Worm (Caenorhabditis elegans): Measurements from ENCODE around the gene cup-15.

cup-15 gene

DNA sequence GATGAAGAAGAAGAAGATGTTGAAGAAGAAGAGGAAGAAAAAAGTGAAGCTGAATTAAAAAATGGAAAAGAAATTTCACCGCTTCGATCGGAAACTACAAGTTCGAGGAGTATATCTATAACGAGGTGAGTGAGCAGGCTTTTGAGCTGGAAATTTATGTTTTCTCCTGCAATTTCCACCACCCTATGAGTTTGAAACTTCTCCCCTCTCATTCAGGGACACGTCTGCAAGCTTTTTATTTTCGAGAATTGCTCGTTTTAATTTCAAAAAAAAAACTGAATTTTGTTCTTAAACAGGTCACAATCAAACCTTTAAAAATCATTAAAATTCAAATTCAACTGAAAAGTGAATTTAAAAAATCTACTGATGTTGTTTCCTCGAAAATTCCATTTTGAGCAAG lies 9.4 kb downstream of the cup-15 start:
- TF ChIP-seq eyg-1 (tag; optimal IDR thresholded peaks at IDR 0.05) (no peak), K09A11.1 (tag; optimal IDR thresholded peaks at IDR 0.05; ENCODE audit: insufficient read depth) (no peak), ceh-6 (GFP tag; optimal IDR thresholded peaks at IDR 0.05) (no peak), fkh-6 (tag; optimal IDR thresholded peaks at IDR 0.05) (no peak)

- no peak for TF ChIP-seq ceh-48 (tag; optimal IDR thresholded peaks at IDR 0.05)
- TF ChIP-seq gmeb-2 (tag; optimal IDR thresholded peaks at IDR 0.05), result no peak
- TF ChIP-seq mec-3 (tag; optimal IDR thresholded peaks at IDR 0.05; ENCODE audit: borderline replicate concordance), result no peak
- no peak for TF ChIP-seq F13H6.1 (tag; optimal IDR thresholded peaks at IDR 0.05)
- no peak for TF ChIP-seq ref-2 (tag; optimal IDR thresholded peaks at IDR 0.05)
- no peak for TF ChIP-seq ceh-2 (tag; optimal IDR thresholded peaks at IDR 0.05)
Measured at ce11 chrII:9369394-9369793, 16.6 kb downstream of the cup-15 start.

- TF ChIP-seq C38D4.7 (GFP tag; optimal IDR thresholded peaks at IDR 0.05), result no peak
- TF ChIP-seq Y22D7AL.16 (tag; optimal IDR thresholded peaks at IDR 0.05), result no peak
Measured at ce11 chrII:9372393-9372792, 19.6 kb downstream of the cup-15 start, which contains the start of gene C06C3.3. Gene C06C3.3 (minus strand): TSS chrII:9372493.

ce11 chrII:9372991-9373390 lies 20.2 kb downstream of the cup-15 start, which contains the start of gene C06C3.4:
Gene C06C3.4 (plus strand): TSS chrII:9373291.
- TF ChIP-seq pqm-1 (tag; optimal IDR thresholded peaks at IDR 0.05), result no peak
- no peak for TF ChIP-seq fkh-6 (tag; optimal IDR thresholded peaks at IDR 0.05)
- no peak for TF ChIP-seq nfya-1 (tag; optimal IDR thresholded peaks at IDR 0.05)
- TF ChIP-seq unc-55 (GFP tag; optimal IDR thresholded peaks at IDR 0.05), result no peak
- no peak for TF ChIP-seq tbx-2 (tag; optimal IDR thresholded peaks at IDR 0.05)
- no peak for TF ChIP-seq pag-3 (tag; optimal IDR thresholded peaks at IDR 0.05; ENCODE audit: borderline replicate concordance)
- TF ChIP-seq ceh-45 (GFP tag; IDR thresholded peaks at IDR 0.05), result no peak
- no peak for TF ChIP-seq nhr-232 (tag; optimal IDR thresholded peaks at IDR 0.05)
- TF ChIP-seq mec-3 (tag; optimal IDR thresholded peaks at IDR 0.05; ENCODE audit: borderline replicate concordance), result no peak
- no peak for TF ChIP-seq rnt-1 (tag; optimal IDR thresholded peaks at IDR 0.05)

DNA sequence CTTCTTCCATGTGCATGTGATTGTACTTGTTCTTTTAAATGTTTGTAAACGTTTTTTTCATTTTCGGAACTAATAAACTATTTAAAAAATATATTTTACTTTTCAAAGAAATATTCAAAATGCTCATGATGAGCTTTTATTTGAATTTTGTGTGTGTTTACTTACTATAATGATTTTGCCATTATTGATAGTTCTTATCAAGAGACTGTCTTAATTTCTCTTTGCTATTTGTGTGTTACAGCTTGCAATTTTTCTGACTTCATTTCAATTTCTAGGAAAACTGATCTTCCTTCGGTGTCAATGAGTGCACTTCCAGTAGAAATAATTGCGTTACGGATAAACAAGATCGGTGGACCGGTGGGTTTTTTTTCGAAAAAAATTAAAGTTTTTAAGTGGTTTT lies 22.0 kb downstream of the cup-15 start, which contains the start of gene C06C3.12:
Gene C06C3.12 (plus strand): TSS at position 301 of the 400 bp plus-strand sequence.
- TF ChIP-seq ama-1 (optimal IDR thresholded peaks at IDR 0.05) (no peak), nhr-232 (tag; optimal IDR thresholded peaks at IDR 0.05) (no peak), sox-2 (GFP tag; IDR thresholded peaks at IDR 0.05) (no peak)

DNA sequence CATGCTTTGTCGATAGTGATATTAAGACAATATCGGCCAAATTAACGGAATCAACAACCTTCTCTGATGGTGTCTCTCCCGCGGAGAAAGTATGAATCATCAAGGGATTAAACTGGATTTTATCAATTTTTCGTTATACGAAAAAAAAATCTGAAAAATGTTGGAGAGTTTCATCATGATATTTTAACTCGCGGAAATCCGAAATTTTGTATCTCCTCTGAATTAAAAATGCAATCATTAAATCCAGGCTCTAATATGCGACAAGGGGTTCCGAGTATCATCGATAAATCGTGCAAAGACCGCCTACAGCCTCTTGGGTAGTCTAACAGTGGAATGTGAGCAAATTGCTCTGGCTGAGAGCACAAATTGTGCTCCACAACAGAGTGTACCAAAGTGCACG lies 24.4 kb downstream of the cup-15 start, which contains the start of gene C06C3.10:
Gene C06C3.10 (minus strand): TSS at position 101 of the 400 bp plus-strand sequence.
- TF ChIP-seq nhr-11 (tag; optimal IDR thresholded peaks at IDR 0.05), result no peak
- no peak for TF ChIP-seq odd-2 (tag; optimal IDR thresholded peaks at IDR 0.05)
- no peak for TF ChIP-seq ceh-48 (tag; optimal IDR thresholded peaks at IDR 0.05)

DNA sequence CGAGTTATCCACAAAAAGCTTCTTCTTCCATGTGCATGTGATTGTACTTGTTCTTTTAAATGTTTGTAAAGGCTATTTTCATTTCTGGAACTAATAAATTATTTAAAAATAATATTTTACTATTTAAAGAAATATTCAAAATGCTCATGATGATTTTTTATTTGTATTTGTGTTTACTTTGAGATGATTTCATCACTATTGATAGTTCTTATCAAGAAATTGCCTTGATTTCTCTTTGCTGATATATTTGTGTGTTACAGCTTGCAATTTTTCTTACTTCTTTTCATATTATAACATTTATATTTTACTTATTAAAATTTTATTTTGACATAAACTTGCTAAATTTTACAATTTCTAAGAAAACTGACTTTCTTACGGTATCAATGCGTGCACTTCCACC lies 25.4 kb downstream of the cup-15 start:
- no peak for TF ChIP-seq sox-4 (tag; optimal IDR thresholded peaks at IDR 0.05)
- TF ChIP-seq ceh-18 (tag; optimal IDR thresholded peaks at IDR 0.05), result no peak
- TF ChIP-seq sox-2 (GFP tag; IDR thresholded peaks at IDR 0.05), result no peak
- TF ChIP-seq tbx-7 (tag; optimal IDR thresholded peaks at IDR 0.05), result no peak
- TF ChIP-seq zip-5 (tag; optimal IDR thresholded peaks at IDR 0.05), result no peak
- TF ChIP-seq pax-1 (tag; optimal IDR thresholded peaks at IDR 0.05), result no peak
- no peak for TF ChIP-seq ama-1 (optimal IDR thresholded peaks at IDR 0.05)
- TF ChIP-seq ceh-9 (tag; optimal IDR thresholded peaks at IDR 0.05), result no peak

Measured in whole organism, late embryonic.